Worm (Caenorhabditis elegans): ENCODE measurements around the gene set-26.
"Not testable (repeated sequence)": the region's sequence is repeated elsewhere in the genome, so short reads cannot be mapped to it uniquely, and the experiment has no call there.

Gene set-26

DNA sequence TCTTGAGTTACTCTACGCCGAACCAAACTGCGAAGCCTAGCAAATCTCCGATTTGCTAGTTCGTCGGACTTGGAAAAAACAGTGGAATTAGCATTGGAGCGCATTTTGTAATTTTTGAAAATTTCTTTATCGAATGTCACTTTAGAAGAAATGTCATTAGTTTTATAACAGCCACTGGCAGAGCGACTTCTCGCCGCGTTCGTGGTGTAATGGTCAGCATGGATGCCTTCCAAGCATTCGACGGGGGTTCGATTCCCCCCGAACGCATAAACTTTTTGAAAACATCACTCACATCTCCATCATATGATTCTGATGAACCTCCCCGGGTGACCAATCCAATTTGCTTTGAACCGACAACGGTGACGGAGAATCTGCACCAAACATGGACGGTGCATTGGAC, 26.1 kb upstream of the set-26 start:
- TF ChIP-seq snpc-4 (GFP tag; optimal IDR thresholded peaks at IDR 0.05), result not testable (repeated sequence)
- TF ChIP-seq snpc-4 (tag; optimal IDR thresholded peaks at IDR 0.05), result peak in 1 of 4 experiments; percentile 80
- peak; percentile 42; the same call in 1 of the 2 replicates for TF ChIP-seq hmg-1.2 (GFP tag; IDR thresholded peaks at IDR 0.05)
- peak; percentile 48 for TF ChIP-seq B0261.1 (tag; optimal IDR thresholded peaks at IDR 0.05)
- TF ChIP-seq nfyb-1 (GFP tag; IDR thresholded peaks at IDR 0.05), result peak; percentile 70
- peak; percentile 92 for TF ChIP-seq attf-6 (GFP tag; IDR thresholded peaks at IDR 0.05)
- peak; percentile 85 for TF ChIP-seq tbp1 (GFP tag; optimal IDR thresholded peaks at IDR 0.05)
- peak; percentile 71 for TF ChIP-seq D2030.7 (GFP tag; IDR thresholded peaks at IDR 0.05)
- 0 out of 2 replicates have a peak, but pooled peaks have one; percentile 11 for TF ChIP-seq ceh-100 (GFP tag; IDR thresholded peaks at IDR 0.05)
- peak; percentile 20 for TF ChIP-seq rpc-1 (optimal IDR thresholded peaks at IDR 0.05)
- peak; percentile 46 for TF ChIP-seq rpc-1 (tag; optimal IDR thresholded peaks at IDR 0.05)
- 0 out of 2 replicates have a peak, but pooled peaks have one; percentile 37 for TF ChIP-seq lin-26 (GFP tag; IDR thresholded peaks at IDR 0.05)

DNA sequence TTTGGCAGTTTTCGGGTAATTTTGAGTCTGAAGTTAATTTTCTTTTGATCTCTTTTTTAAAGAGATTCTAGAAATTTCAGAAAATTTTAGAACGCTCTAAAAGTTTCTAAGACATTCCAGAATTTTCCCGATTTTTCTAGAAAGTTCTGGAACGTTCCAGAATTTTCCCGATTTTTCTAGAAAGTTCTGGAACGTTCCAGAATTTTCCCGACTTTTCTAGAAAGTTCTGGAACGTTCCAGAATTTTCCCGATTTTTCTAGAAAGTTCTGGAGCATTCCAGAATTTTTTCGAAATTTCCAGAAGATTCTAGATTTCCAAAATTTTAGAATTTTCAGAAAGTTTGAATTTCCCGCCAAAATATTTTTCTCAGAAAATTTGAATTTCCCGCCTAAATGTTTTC, 19.8 kb upstream of the set-26 start:
- peak; percentile 94 for TF ChIP-seq hsf-1 (GFP tag; IDR thresholded peaks at IDR 0.05)

DNA sequence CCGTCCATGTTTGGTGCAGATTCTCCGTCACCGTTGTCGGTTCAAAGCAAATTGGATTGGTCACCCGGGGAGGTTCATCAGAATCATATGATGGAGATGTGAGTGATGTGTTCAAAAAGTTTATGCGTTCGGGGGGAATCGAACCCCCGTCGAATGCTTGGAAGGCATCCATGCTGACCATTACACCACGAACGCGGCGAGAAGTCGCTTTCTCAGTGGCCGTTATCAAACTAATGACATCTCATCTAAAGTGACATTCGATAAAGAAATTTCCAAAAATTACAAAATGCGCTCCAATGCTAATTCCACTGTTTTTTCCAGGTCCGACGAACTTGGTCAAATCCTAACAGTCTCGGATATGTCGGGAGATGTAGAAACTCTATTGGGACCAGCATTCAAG, 15.1 kb upstream of the set-26 start:
- TF ChIP-seq tbp1 (GFP tag; optimal IDR thresholded peaks at IDR 0.05) (peak; percentile 84), rpc-1 (tag; optimal IDR thresholded peaks at IDR 0.05) (peak; percentile 47), hmg-1.2 (GFP tag; IDR thresholded peaks at IDR 0.05) (peak; percentile 33; the same call in 1 of the 2 replicates), D2030.7 (GFP tag; IDR thresholded peaks at IDR 0.05) (peak; percentile 58; the same call in 1 of the 2 replicates), snpc-4 (tag; optimal IDR thresholded peaks at IDR 0.05) (peak in 2 of 4 experiments; percentile 73 to 81), egrh-3 (GFP tag; IDR thresholded peaks at IDR 0.05) (0 out of 2 replicates have a peak, but pooled peaks have one; percentile 10), attf-6 (GFP tag; IDR thresholded peaks at IDR 0.05) (peak; percentile 95), B0261.1 (tag; optimal IDR thresholded peaks at IDR 0.05) (peak; percentile 49)
- not testable (repeated sequence) for TF ChIP-seq rpc-1 (optimal IDR thresholded peaks at IDR 0.05); snpc-4 (GFP tag; optimal IDR thresholded peaks at IDR 0.05)

DNA sequence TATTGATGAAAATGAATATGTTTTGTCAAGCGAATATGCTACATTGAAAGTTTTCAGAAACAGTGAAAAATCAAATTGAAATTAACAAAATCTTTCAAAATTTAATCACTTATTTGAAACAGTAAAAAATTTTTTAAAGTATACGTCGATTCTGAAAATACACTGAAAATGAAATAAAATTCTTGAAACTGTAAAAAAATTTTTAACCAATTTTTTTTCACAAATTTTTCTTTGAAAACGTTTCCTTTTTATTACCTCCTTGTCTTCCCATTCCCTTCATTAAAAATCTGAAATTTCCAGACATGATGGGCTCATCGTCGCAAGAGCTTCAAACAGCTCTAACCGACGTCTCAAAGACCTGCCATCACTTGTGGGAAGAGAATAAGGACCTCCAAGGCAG, 8.3 kb upstream of the set-26 start, which contains the start of gene sta-1:
Gene sta-1 (plus strand): TSS at position 301 of the 400 bp plus-strand sequence.
- TF ChIP-seq ama-1 (optimal IDR thresholded peaks at IDR 0.05); ama-1 (GFP tag; optimal IDR thresholded peaks at IDR 0.05); dox-1 (GFP tag; IDR thresholded peaks at IDR 0.05); ccch-3 (GFP tag; optimal IDR thresholded peaks at IDR 0.05): not testable (repeated sequence)

DNA sequence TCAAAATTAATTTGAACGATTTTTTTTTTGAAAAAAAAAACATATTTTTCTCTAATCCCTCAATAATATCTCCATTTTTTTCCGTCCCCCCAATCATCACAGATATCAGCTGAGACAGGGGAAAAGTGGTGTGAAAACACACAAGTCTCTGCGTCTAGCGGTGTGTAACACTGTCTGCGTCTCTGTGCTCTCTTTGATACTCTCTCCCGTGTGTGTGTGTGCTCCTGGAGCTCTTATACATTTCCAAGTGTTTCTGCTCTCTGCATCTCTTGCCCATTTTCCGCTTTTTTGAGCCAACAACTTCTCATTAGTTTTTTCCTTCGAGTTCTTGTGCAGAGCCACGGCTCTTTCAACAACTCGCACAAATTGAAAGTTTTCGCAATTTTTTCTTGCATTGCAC, 7.9 kb upstream of the set-26 start:
- TF ChIP-seq K12H6.12 (tag; optimal IDR thresholded peaks at IDR 0.05) (peak; percentile 30), egl-18 (GFP tag; IDR thresholded peaks at IDR 0.05) (no peak), ztf-25 (GFP tag; IDR thresholded peaks at IDR 0.05) (no peak), dpff-1 (tag; optimal IDR thresholded peaks at IDR 0.05) (no peak), hsf-1 (GFP tag; IDR thresholded peaks at IDR 0.05) (no peak), B0336.3 (GFP tag; IDR thresholded peaks at IDR 0.05) (0 out of 2 replicates have a peak, but pooled peaks have one; percentile 24), ceh-58 (GFP tag; IDR thresholded peaks at IDR 0.05) (no peak), snpc-4 (GFP tag; optimal IDR thresholded peaks at IDR 0.05) (no peak), snpc-4 (tag; optimal IDR thresholded peaks at IDR 0.05) (peak in 1 of 4 experiments; percentile 2), tbp1 (GFP tag; optimal IDR thresholded peaks at IDR 0.05) (peak; percentile 23), ceh-27 (GFP tag; optimal IDR thresholded peaks at IDR 0.05) (peak; percentile 43), attf-5 (GFP tag; optimal IDR thresholded peaks at IDR 0.05) (peak; percentile 48), rpc-1 (optimal IDR thresholded peaks at IDR 0.05) (no peak), rpc-1 (tag; optimal IDR thresholded peaks at IDR 0.05) (no peak), cebp-2 (GFP tag; IDR thresholded peaks at IDR 0.05) (no peak), nhr-179 (tag; optimal IDR thresholded peaks at IDR 0.05) (no peak), aptf-2 (GFP tag; conservative IDR thresholded peaks at IDR 0.05) (no peak), lsl-1 (GFP tag; optimal IDR thresholded peaks at IDR 0.05) (no peak), hmg-1.2 (GFP tag; IDR thresholded peaks at IDR 0.05) (peak; percentile 73; the same call in 1 of the 2 replicates), somi-1 (GFP tag; optimal IDR thresholded peaks at IDR 0.05) (peak; percentile 17), mcd-1 (GFP tag; IDR thresholded peaks at IDR 0.05) (no peak), mel-28 (tag; optimal IDR thresholded peaks at IDR 0.05; ENCODE audit: borderline replicate concordance) (no peak), mes-4 (tag; optimal IDR thresholded peaks at IDR 0.05) (no peak), rcor-1 (GFP tag; IDR thresholded peaks at IDR 0.05) (0 out of 2 replicates have a peak, but pooled peaks have one; percentile 27), tlf-1 (GFP tag; optimal IDR thresholded peaks at IDR 0.05) (no peak), sea-2 (GFP tag; IDR thresholded peaks at IDR 0.05) (no peak), nhr-80 (tag; optimal IDR thresholded peaks at IDR 0.05) (peak; percentile 52), lin-54 (GFP tag; optimal IDR thresholded peaks at IDR 0.05) (no peak), F52B5.7 (tag; optimal IDR thresholded peaks at IDR 0.05) (no peak)
